Worm (Caenorhabditis elegans): ENCODE results near the gene ebp-1.
"Not testable (repeated sequence)": the region's sequence is repeated elsewhere in the genome, so short reads cannot be mapped to it uniquely, and the experiment has no call there.

DNA sequence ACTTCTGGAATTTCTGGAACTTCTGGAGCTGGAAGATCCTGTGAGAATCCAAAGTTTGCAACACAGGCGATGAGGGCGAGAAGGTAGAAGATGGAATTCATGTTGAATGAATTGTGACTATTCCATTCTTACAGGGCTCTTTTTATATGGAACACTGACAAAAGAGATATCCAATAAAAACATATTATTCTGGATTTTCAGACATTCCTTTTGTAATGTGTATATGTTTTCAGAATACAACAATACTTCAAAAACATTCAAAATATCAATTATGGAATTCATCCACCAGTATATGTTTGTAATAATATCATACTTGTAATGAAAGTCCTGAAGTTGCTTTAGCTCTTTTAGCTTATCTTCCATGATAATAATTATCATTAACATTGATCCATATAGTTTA, 32.6 kb upstream of the ebp-1 start, which contains the start of gene Y59A8B.26:
- not testable (repeated sequence) for TF ChIP-seq lin-35 (GFP tag; optimal IDR thresholded peaks at IDR 0.05); ceh-40 (GFP tag; IDR thresholded peaks at IDR 0.05); dpff-1 (tag; optimal IDR thresholded peaks at IDR 0.05); F39B2.1 (GFP tag; IDR thresholded peaks at IDR 0.05); chd-7 (tag; optimal IDR thresholded peaks at IDR 0.05); unc-130 (GFP tag; optimal IDR thresholded peaks at IDR 0.05); pha-4 (tag; optimal IDR thresholded peaks at IDR 0.05); nhr-179 (tag; optimal IDR thresholded peaks at IDR 0.05); F57C9.4 (tag; optimal IDR thresholded peaks at IDR 0.05); ekl-4 (GFP tag; IDR thresholded peaks at IDR 0.05); Y95B8A.8 (GFP tag; IDR thresholded peaks at IDR 0.05); gei-17 (GFP tag; optimal IDR thresholded peaks at IDR 0.05)

Data from whole organism, young adult.